Fruit fly (Drosophila melanogaster) whole organism, prepupa: ENCODE data around the gene CG4768.

Experiments
- CG10669 ChIP-seq: fragments of 200-800 bp; sonication (Bioruptor generic); optimal IDR thresholded peaks from 3 replicates; lab custom pipeline; 2018; ENCODE audit warnings: missing biosample characterization, mild to moderate bottlenecking, missing genetic modification characterization, moderate library complexity
- CG11294 ChIP-seq: fragments of 200-800 bp; sonication (Bioruptor generic); IDR thresholded peaks from 2 replicates; pipeline ENCODE4 v1.3.6; 2022; ENCODE audit warnings: missing biosample characterization, missing genetic modification characterization
- CG11902 ChIP-seq: fragments of 200-800 bp; sonication (Bioruptor generic); optimal IDR thresholded peaks from 3 replicates; lab custom pipeline; 2016; ENCODE audit warnings: missing biosample characterization, missing genetic modification characterization
- CG15336 ChIP-seq: fragments of 200-800 bp; sonication (Bioruptor generic); IDR thresholded peaks from 2 replicates; pipeline ENCODE4 v1.3.6; 2022; ENCODE audit warnings: missing biosample characterization, missing genetic modification characterization
- CG1621 ChIP-seq: fragments of 200-800 bp; sonication (Bioruptor generic); optimal IDR thresholded peaks from 3 replicates; lab custom pipeline; 2018; ENCODE audit warnings: missing biosample characterization, mild to moderate bottlenecking, missing genetic modification characterization
- CG16779 ChIP-seq: fragments of 200-800 bp; sonication (Bioruptor generic); optimal IDR thresholded peaks from 3 replicates; lab custom pipeline; 2017; ENCODE audit warnings: missing biosample characterization, mild to moderate bottlenecking, missing genetic modification characterization
- CG3032 ChIP-seq: fragments of 200-800 bp; optimal IDR thresholded peaks from 2 replicates; lab custom pipeline; 2019; ENCODE audit warnings: missing biosample characterization, mild to moderate bottlenecking, missing genetic modification characterization, moderate library complexity
- CG31627 ChIP-seq: fragments of 200-800 bp; sonication (Bioruptor generic); optimal IDR thresholded peaks from 3 replicates; lab custom pipeline; 2016; ENCODE audit warnings: missing biosample characterization, missing genetic modification characterization
- CG32006 ChIP-seq: fragments of 200-800 bp; sonication (Bioruptor generic); optimal IDR thresholded peaks from 3 replicates; lab custom pipeline; 2017; ENCODE audit warnings: missing biosample characterization, mild to moderate bottlenecking, missing genetic modification characterization
- CG34406 ChIP-seq: fragments of 200-800 bp; sonication (Bioruptor generic); optimal IDR thresholded peaks from 3 replicates; lab custom pipeline; 2016; ENCODE audit warnings: missing biosample characterization, missing genetic modification characterization
- CG6163 ChIP-seq: fragments of 200-800 bp; sonication (Bioruptor generic); IDR thresholded peaks from 3 replicates; pipeline ENCODE4 v1.3.6; 2022; ENCODE audit warnings: missing biosample characterization, missing genetic modification characterization
- CG6276 ChIP-seq: fragments of 200-800 bp; sonication (Bioruptor generic); optimal IDR thresholded peaks from 2 replicates; lab custom pipeline; 2017; ENCODE audit warnings: missing biosample characterization, mild to moderate bottlenecking, missing genetic modification characterization
- CG6808 ChIP-seq: fragments of 200-800 bp; sonication (Bioruptor generic); optimal IDR thresholded peaks from 3 replicates; lab custom pipeline; 2017; ENCODE audit warnings: missing biosample characterization, missing genetic modification characterization, mild to moderate bottlenecking, moderate library complexity, missing genetic modification reagents
- CG8119 ChIP-seq: fragments of 200-800 bp; sonication (Bioruptor generic); IDR thresholded peaks from 3 replicates; pipeline ENCODE4 v1.3.6; 2022; ENCODE audit warnings: missing biosample characterization, missing genetic modification characterization
- CG8319 ChIP-seq: fragments of 200-800 bp; sonication (Bioruptor generic); optimal IDR thresholded peaks from 3 replicates; lab custom pipeline; 2016; ENCODE audit warnings: missing biosample characterization, missing genetic modification characterization
- CG9139 ChIP-seq: fragments of 200-800 bp; sonication (Bioruptor generic); optimal IDR thresholded peaks from 3 replicates; lab custom pipeline; 2017; ENCODE audit warnings: missing biosample characterization, mild to moderate bottlenecking, missing genetic modification characterization
- Eip75B ChIP-seq: fragments of 200-800 bp; sonication (Bioruptor generic); optimal IDR thresholded peaks from 3 replicates; lab custom pipeline; 2016; ENCODE audit warnings: missing biosample characterization, missing genetic modification characterization
- Eip78C ChIP-seq: fragments of 200-800 bp; sonication (Bioruptor generic); peaks from one replicate; lab custom pipeline; 2016; ENCODE audit warnings: missing biosample characterization, missing genetic modification characterization
- Eip93F ChIP-seq: fragments of 200-800 bp; sonication (Bioruptor generic); optimal IDR thresholded peaks from 2 replicates; lab custom pipeline; 2016; ENCODE audit warnings: missing biosample characterization, mild to moderate bottlenecking, missing genetic modification characterization
- Ets21C ChIP-seq: fragments of 200-800 bp; sonication (Bioruptor generic); optimal IDR thresholded peaks from 3 replicates; lab custom pipeline; 2016; ENCODE audit warnings: missing biosample characterization, missing genetic modification characterization
- Ets96B ChIP-seq: fragments of 200-800 bp; optimal IDR thresholded peaks from 2 replicates; lab custom pipeline; 2019; ENCODE audit warnings: missing biosample characterization, mild to moderate bottlenecking, missing genetic modification characterization, moderate library complexity
- Hr38 ChIP-seq: sonication (Bioruptor generic); optimal IDR thresholded peaks from 2 replicates; lab custom pipeline; 2016; ENCODE audit warnings: missing biosample characterization, missing genetic modification characterization
- Hr39 ChIP-seq: fragments of 200-800 bp; sonication (Bioruptor generic); optimal IDR thresholded peaks from 2 replicates; lab custom pipeline; 2016; ENCODE audit warnings: missing biosample characterization, missing genetic modification characterization
- OdsH ChIP-seq: fragments of 200-800 bp; sonication (Bioruptor generic); optimal IDR thresholded peaks from 3 replicates; lab custom pipeline; 2016; ENCODE audit warnings: missing biosample characterization, missing genetic modification characterization
- Smox ChIP-seq: fragments of 200-800 bp; sonication (Bioruptor generic); optimal IDR thresholded peaks from 3 replicates; lab custom pipeline; 2016; ENCODE audit warnings: missing biosample characterization, missing genetic modification characterization
- Sox102F ChIP-seq: fragments of 200-800 bp; sonication (Bioruptor generic); optimal IDR thresholded peaks from 2 replicates; lab custom pipeline; 2016; ENCODE audit warnings: missing biosample characterization, mild to moderate bottlenecking, missing genetic modification characterization
- Sox15 ChIP-seq: fragments of 200-800 bp; sonication (Bioruptor generic); optimal IDR thresholded peaks from 3 replicates; lab custom pipeline; 2016; ENCODE audit warnings: missing biosample characterization, missing genetic modification characterization
- acj6 ChIP-seq: fragments of 200-800 bp; sonication (Bioruptor generic); optimal IDR thresholded peaks from 3 replicates; lab custom pipeline; 2016; ENCODE audit warnings: missing biosample characterization, missing genetic modification characterization
- dsx ChIP-seq: fragments of 200-800 bp; optimal IDR thresholded peaks from 3 replicates; lab custom pipeline; 2019; ENCODE audit warnings: missing biosample characterization, mild to moderate bottlenecking, missing genetic modification characterization, moderate library complexity; ENCODE audit not compliant: poor library complexity, severe bottlenecking
- eg ChIP-seq: fragments of 200-800 bp; sonication (Bioruptor generic); IDR thresholded peaks from 3 replicates; pipeline ENCODE4 v1.3.6; 2022; ENCODE audit warnings: missing biosample characterization, missing genetic modification characterization
- fd59A ChIP-seq: fragments of 200-800 bp; sonication (Bioruptor generic); optimal IDR thresholded peaks from 2 replicates; lab custom pipeline; 2017; ENCODE audit warnings: missing biosample characterization, mild to moderate bottlenecking, missing genetic modification characterization, missing genetic modification reagents
- fkh ChIP-seq: fragments of 200-800 bp; sonication (Bioruptor generic); optimal IDR thresholded peaks from 3 replicates; lab custom pipeline; 2017; ENCODE audit warnings: missing biosample characterization, mild to moderate bottlenecking, missing genetic modification characterization, moderate library complexity
- pdm3 ChIP-seq: fragments of 200-800 bp; sonication (Bioruptor generic); optimal IDR thresholded peaks from 3 replicates; lab custom pipeline; 2016; ENCODE audit warnings: missing biosample characterization, missing genetic modification characterization
- ss ChIP-seq, 2 experiments: fragments of 200-800 bp; sonication (Bioruptor generic); optimal IDR thresholded peaks; 2 replicates in 1 of 2; 3 replicates in 1 of 2; lab custom pipeline; 2017 to 2018; ENCODE audit warnings: mild to moderate bottlenecking in 2 of 2, missing biosample characterization in 2 of 2, missing genetic modification characterization in 2 of 2, moderate library complexity in 1 of 2
- svp ChIP-seq: fragments of 200-800 bp; sonication (Bioruptor generic); peaks from one replicate; lab custom pipeline; 2016; ENCODE audit warnings: missing biosample characterization, missing genetic modification characterization
- topi ChIP-seq: fragments of 200-800 bp; sonication (Bioruptor generic); optimal IDR thresholded peaks from 3 replicates; lab custom pipeline; 2016; ENCODE audit warnings: missing biosample characterization, missing genetic modification characterization
- vri ChIP-seq: fragments of 200-800 bp; sonication (Bioruptor generic); optimal IDR thresholded peaks from 3 replicates; lab custom pipeline; 2016; ENCODE audit warnings: missing biosample characterization, mild to moderate bottlenecking, missing genetic modification characterization

The CG4768 gene

DNA sequence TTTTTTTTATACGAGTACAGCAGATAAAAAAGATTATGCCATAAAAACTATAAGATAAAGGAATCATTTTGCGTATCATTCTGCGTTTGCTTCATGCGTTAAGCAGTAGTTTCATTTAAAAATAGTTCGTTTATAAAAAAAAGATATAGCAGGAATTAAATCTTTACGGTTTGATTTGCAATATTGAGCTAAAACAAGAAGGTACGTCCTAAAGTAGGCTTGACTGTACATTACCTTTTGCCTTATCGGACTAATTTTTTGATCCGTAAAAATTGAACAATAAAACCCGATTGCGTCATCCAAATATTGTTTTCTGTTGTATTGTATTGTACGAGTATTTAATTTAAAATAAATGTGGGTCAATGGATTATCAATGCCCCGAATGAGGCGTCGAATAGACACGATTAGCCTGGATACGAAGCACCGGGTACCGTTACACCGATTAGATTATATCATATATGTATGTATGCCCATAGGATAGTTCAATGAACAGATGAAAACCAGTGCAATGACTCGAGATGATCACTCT is 45.0 kb downstream of the CG4768 start:
- TF ChIP-seq Eip78C (GFP tag; lab: Kevin White, UChicago) = peak; percentile 28
- no peak for TF ChIP-seq dsx
- TF ChIP-seq CG8319 (GFP tag; lab: Kevin White, UChicago) = no peak
- no peak for TF ChIP-seq CG34406 (GFP tag; lab: Kevin White, UChicago)
- peak; percentile 69 for TF ChIP-seq svp (GFP tag; lab: Kevin White, UChicago)
- TF ChIP-seq pdm3 = no peak
- TF ChIP-seq Hr38 (GFP tag; lab: Kevin White, UChicago) = no peak
- peak; percentile 48 for TF ChIP-seq vri (GFP tag; lab: Kevin White, UChicago)

DNA sequence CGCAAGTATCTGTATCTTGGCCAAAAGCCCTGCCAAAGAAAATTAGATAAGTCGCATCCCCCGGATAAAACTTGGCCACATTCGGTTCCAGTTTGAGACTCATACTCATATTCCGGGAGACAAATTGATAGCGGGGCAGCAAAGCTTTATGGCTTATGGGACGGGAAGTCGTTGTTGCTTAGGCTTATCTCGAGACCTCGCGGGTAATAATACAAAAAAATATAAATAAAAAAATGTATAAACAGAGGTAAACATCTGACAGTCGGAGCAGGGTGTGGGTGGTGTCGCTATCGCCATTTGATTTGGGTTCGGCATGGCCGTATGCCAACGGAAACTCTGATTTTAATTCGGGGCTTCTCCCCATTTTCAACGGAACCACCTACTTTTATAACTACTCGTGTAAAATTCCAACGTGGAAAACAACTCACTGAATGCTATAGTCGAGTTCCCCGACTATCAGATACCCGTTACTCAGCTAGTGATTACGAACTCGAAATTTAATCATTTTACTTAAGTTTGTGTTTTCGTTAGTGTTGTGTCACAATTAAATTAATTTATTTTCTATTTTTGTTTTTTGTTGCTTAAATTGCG is 45.8 kb downstream of the CG4768 start:
- TF ChIP-seq Sox15 (GFP tag; lab: Kevin White, UChicago) (no peak), Eip75B (no peak), fkh (GFP tag; lab: Kevin White, UChicago) (peak; percentile 31), Eip93F (GFP tag; lab: Kevin White, UChicago) (peak; percentile 11)

DNA sequence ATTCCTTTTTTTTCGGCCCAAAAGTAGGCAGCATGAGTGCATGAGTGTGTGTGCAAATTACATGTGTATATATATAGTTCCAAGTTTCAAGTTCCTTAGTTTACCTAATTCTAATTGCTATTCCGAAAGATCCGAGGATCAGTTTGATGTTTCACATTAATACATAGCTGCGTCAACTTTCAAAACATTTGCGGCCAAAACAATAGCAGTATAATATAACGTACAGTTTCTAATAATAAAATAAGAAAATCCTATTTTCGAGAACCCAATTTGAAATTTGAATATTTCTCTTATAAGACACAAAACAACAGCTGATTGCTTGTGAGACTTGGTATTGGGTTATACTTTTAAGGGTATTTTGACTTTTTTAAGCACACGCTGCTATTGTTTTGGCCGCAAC is 47.1 kb downstream of the CG4768 start:
- no peak for TF ChIP-seq OdsH (GFP tag; lab: Kevin White, UChicago)
- 0 out of 3 replicates have a peak, but pooled peaks have one; percentile 13 for TF ChIP-seq CG6163 (GFP tag; lab: Robert Waterston, UW)
- no peak for TF ChIP-seq Ets21C (GFP tag; lab: Kevin White, UChicago)
- peak; percentile 7 for TF ChIP-seq CG6276 (GFP tag; lab: Kevin White, UChicago)
- TF ChIP-seq CG16779 = no peak
- TF ChIP-seq Sox15 (GFP tag; lab: Kevin White, UChicago) = no peak
- peak; percentile 45; the same call in 1 of the 3 replicates for TF ChIP-seq eg (GFP tag; lab: Robert Waterston, UW)
- no peak for TF ChIP-seq CG11294 (GFP tag; lab: Robert Waterston, UW)
- no peak for TF ChIP-seq fd59A (GFP tag; lab: Kevin White, UChicago)
- no peak for TF ChIP-seq CG8319 (GFP tag; lab: Kevin White, UChicago)
- TF ChIP-seq Eip78C (GFP tag; lab: Kevin White, UChicago) = peak; percentile 11
- TF ChIP-seq CG3032 = no peak
- no peak for TF ChIP-seq CG11902 (GFP tag; lab: Kevin White, UChicago)
- TF ChIP-seq CG8119 = 0 out of 3 replicates have a peak, but pooled peaks have one; percentile 17
- no peak for TF ChIP-seq Ets96B (tag; lab: Kevin White, UChicago)
- TF ChIP-seq Eip93F (GFP tag; lab: Kevin White, UChicago) = no peak

DNA sequence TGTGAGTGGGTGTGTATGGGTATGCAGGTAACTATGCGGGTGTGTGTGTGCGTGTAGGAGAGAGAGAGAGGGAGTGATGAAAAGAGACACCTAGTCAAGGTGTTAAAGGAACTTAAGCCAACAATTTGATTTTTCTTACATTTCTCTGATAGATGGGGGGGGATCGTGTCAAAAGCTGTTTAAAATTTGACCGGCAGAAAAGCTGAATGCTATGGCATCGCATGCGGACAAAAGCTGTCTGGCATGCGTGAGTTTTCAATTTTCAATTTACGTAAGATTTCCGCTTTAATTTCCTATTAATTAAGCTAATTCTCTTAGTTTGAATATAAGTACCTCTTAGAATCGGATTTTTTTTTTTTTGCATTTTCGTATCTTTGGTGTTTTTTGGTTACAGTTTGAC is 48.0 kb downstream of the CG4768 start:
- TF ChIP-seq CG31627 = no peak
- TF ChIP-seq topi (GFP tag; lab: Kevin White, UChicago) = no peak
- no peak for TF ChIP-seq acj6 (GFP tag; lab: Kevin White, UChicago)
- no peak for TF ChIP-seq CG9139
- no peak for TF ChIP-seq CG6808 (GFP tag; lab: Kevin White, UChicago)
- no peak for TF ChIP-seq CG10669 (GFP tag; lab: Kevin White, UChicago)
- no peak for TF ChIP-seq CG15336 (GFP tag; lab: Robert Waterston, UW)
- no peak for TF ChIP-seq Smox (GFP tag; lab: Kevin White, UChicago)
- TF ChIP-seq CG6163 (GFP tag; lab: Robert Waterston, UW) = no peak
- TF ChIP-seq CG1621 (tag; lab: Kevin White, UChicago) = no peak
- no peak for TF ChIP-seq Sox102F
- no peak for TF ChIP-seq ss (GFP tag; optimal IDR thresholded peaks at IDR 0.05; lab: Kevin White, UChicago)
- no peak for TF ChIP-seq CG32006 (GFP tag; lab: Kevin White, UChicago)
- no peak for TF ChIP-seq fkh (GFP tag; lab: Kevin White, UChicago)
- no peak for TF ChIP-seq Hr39 (GFP tag; lab: Kevin White, UChicago)
